Fruit fly (Drosophila melanogaster): ENCODE measurements around the gene LIMK1.

The LIMK1 gene

DNA sequence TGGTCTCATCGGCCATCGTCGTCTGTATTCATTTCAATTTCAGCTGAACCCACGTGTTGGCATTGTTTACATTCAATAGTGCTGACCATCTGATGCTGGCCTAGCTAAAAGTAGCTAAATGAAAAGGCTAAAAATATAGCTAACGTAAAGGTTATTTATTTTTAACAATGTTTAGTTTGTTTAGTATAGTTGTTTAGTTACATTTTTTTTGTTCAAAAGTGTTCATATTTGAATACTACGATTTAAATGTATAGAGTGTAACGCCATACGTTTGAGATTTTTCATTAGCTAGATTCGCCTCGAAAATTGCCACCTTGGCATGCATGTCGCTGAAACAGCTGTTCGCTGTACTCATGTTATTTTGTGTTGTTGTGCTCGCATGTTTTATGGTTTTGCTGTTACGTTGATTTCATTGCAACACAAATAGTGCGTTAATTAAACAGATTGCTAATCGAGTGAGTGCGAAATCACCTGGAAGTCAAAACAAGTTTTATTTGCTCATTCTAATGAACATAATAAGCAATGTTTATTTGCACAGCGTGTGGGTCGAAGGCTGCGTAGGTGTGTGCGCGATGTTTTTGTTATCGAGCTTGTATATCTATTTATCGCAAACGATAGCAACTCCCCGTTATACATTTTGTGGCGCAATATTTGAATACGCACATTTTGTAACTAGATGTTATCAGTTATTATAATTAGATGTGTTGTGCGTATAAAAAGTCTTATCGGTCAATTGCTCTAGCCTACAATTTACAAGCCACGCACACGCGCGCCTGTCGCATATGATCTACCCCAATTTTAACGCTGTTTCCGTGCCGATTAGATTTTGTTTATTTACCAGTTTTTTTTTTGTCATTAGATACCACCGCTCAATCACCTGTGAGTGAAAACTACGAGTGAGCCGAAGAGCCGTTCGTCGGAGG lies 19.8 kb upstream of the LIMK1 start, which contains the start of the genes CG1463 and Fpgs1:
CG1463 (minus strand) TSS at position 132 of the 923 bp plus-strand sequence.
Fpgs1 (plus strand) TSS at position 332 of the 923 bp plus-strand sequence.
- TF ChIP-seq CG33017 (tag; optimal IDR thresholded peaks at IDR 0.05) (no peak), pad (GFP tag; optimal IDR thresholded peaks at IDR 0.05) (peak; percentile 47), Hr96 (GFP tag; optimal IDR thresholded peaks at IDR 0.05) (no peak), Clk (GFP tag; optimal IDR thresholded peaks at IDR 0.05) (no peak), bab1 (GFP tag; optimal IDR thresholded peaks at IDR 0.05) (peak; percentile 72), kay (GFP tag; ENCODE audit: borderline replicate concordance) (no peak), Mnt (GFP tag; optimal IDR thresholded peaks at IDR 0.05) (peak; percentile 98), ovo (GFP tag; optimal IDR thresholded peaks at IDR 0.05) (peak; percentile 59), cic (GFP tag; optimal IDR thresholded peaks at IDR 0.05) (no peak), CG14711 (tag; optimal IDR thresholded peaks at IDR 0.05) (peak; percentile 59), tj (GFP tag; optimal IDR thresholded peaks at IDR 0.05) (peak; percentile 70), CG7101 (tag; optimal IDR thresholded peaks at IDR 0.05) (peak; percentile 72), CG12768 (GFP tag; optimal IDR thresholded peaks at IDR 0.05) (no peak), toe (GFP tag; optimal IDR thresholded peaks at IDR 0.05) (no peak), CG1620 (GFP tag; optimal IDR thresholded peaks at IDR 0.05) (peak; percentile 28), CG5204 (GFP tag; optimal IDR thresholded peaks at IDR 0.05) (no peak), CG11617 (GFP tag; optimal IDR thresholded peaks at IDR 0.05) (peak; percentile 88), CG7045 (GFP tag; optimal IDR thresholded peaks at IDR 0.05) (no peak), Crg-1 (GFP tag; optimal IDR thresholded peaks at IDR 0.05) (peak; percentile 6), cnc (optimal IDR thresholded peaks at IDR 0.05) (no peak)

DNA sequence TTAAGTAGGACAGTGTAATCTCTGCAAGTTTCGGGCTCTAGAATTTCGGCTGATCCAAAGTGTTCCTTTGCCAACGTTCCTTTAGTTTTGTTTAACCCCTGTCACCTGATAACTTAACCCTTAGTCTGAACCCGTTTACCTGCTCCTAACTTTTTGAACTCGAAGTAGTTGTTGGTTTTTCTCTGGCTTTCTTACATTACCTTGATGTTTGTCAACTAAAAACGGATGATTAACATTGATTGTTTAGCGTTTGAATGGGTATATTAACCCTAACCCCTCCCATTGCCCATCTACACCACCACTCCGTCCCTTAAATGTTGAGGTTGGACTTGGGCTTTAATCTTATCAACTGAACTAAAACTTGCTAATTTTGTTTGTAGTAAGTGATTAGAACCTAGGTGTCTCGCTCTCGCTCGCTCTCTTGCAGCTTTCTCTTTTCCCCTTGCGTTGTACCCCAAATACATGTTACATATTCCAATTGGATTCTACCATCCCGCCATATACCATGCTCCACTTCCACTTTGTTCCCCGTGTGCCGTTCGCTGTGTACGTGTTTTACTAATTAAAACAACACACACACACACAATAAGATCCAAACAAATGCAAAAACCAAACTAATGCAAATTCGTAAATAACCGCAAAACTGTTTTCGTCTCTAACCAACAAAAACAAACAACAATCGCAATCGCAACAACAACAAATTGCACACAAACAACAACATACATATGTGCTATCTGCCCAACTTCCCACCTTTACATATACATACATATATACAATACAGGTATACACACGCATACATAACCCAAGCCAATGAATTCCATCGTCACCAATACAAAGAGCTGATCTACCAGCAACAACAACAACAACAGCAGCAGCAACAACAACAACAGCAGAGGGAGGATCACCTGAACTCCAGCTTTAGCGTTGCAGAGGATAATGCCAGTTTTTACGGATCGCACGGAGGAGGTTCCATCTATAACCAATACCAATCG lies 9.1 kb upstream of the LIMK1 start:
- TF ChIP-seq CG11617 (GFP tag; optimal IDR thresholded peaks at IDR 0.05) (peak; percentile 18), kay (GFP tag; ENCODE audit: borderline replicate concordance) (no peak), cic (GFP tag; optimal IDR thresholded peaks at IDR 0.05) (peak; percentile 56), CG33017 (tag; optimal IDR thresholded peaks at IDR 0.05) (peak; percentile 23), pad (GFP tag; optimal IDR thresholded peaks at IDR 0.05) (peak; percentile 80), ovo (GFP tag; optimal IDR thresholded peaks at IDR 0.05) (no peak), CG7045 (GFP tag; optimal IDR thresholded peaks at IDR 0.05) (no peak), CG14711 (tag; optimal IDR thresholded peaks at IDR 0.05) (peak; percentile 3), CG12768 (GFP tag; optimal IDR thresholded peaks at IDR 0.05) (peak; percentile 25), Mnt (GFP tag; optimal IDR thresholded peaks at IDR 0.05) (peak; percentile 15), tj (GFP tag; optimal IDR thresholded peaks at IDR 0.05) (peak; percentile 14), Hr96 (GFP tag; optimal IDR thresholded peaks at IDR 0.05) (no peak), CG7101 (tag; optimal IDR thresholded peaks at IDR 0.05) (peak; percentile 49)

DNA sequence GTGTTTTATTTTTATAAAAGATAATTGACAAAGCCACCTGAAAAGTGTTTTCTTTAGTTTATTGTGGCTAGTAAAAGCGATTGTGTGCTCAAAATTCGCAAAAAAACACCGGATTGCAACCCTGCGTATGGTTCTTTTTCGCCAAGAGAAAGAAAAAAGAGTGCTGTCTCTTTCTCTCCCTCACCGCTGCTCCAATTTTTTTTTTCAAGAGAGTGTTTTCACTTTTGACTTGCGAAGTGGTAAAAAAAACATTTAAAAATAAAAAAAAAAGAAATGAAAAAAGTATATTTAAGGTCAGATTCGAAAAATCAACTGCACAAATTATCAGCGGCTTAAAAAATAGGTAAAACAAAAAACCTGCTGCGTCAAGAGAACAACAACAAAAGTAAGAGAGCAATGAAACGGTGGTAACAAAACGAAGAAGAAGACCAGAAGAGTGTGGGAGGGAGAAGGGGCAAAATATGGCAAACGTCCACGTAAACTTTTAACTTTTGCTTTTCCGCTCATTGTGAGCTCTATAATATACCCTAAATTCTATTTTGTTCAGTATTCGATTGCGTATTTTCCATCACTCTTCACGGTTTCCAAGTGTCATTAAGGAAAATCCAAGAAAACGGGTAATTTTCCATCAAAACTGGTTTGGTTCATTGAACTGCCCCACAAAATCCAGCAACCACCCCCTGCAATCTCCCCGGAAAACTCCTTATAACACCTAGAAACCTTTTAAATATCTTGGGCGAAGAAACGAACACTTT lies 4.5 kb upstream of the LIMK1 start:
- TF ChIP-seq CG7045 (GFP tag; optimal IDR thresholded peaks at IDR 0.05) (no peak), cic (GFP tag; optimal IDR thresholded peaks at IDR 0.05) (peak; percentile 14), CG12768 (GFP tag; optimal IDR thresholded peaks at IDR 0.05) (peak; percentile 34), Hr96 (GFP tag; optimal IDR thresholded peaks at IDR 0.05) (no peak), ovo (GFP tag; optimal IDR thresholded peaks at IDR 0.05) (peak; percentile 22), CG1620 (GFP tag; optimal IDR thresholded peaks at IDR 0.05) (peak; percentile 41), Mnt (GFP tag; optimal IDR thresholded peaks at IDR 0.05) (peak; percentile 26), tj (GFP tag; optimal IDR thresholded peaks at IDR 0.05) (peak; percentile 46)

DNA sequence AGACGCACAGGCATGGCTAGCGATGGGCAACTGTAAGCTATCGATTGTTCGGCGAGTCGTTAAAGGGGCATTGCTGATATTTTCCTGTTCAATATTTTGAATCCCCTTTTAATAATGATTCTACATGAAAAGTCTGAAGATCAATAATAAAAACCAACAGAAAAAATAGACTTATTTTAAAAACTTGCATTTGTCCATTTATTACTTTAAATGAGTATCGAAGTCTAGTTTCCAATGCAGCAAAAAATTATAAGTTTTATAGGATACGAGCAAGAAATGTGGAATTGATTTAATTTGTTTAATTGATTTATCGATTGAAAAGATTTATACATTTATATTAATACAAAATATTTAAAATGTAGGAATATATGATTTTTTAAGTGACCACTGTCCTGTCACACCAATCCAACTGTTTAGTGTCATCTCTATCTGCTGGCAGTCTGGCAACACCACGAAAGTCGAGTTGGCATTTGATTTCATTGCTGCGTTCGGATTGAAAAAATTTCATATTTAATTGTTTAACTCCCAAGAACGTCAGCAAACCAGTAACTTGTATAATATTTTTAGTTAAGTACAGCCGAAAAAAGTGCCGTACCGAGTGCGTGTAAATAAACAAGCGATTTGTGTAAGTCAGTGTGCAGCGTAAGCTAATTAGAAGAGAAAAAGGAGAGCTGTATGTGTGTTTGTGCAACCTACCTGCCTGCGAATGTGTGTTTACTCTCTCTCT lies 3.8 kb upstream of the LIMK1 start, which contains the start of the genes CG1824 and Sec16:
CG1824 (minus strand) TSS at position 15 of the 727 bp plus-strand sequence.
Sec16 (plus strand) TSS at position 438 of the 727 bp plus-strand sequence.
- TF ChIP-seq tj (GFP tag; optimal IDR thresholded peaks at IDR 0.05) (peak; percentile 68), Clk (GFP tag; optimal IDR thresholded peaks at IDR 0.05) (no peak), CG11617 (GFP tag; optimal IDR thresholded peaks at IDR 0.05) (peak; percentile 69), Hr96 (GFP tag; optimal IDR thresholded peaks at IDR 0.05) (no peak), Crg-1 (GFP tag; optimal IDR thresholded peaks at IDR 0.05) (peak; percentile 12), CG5204 (GFP tag; optimal IDR thresholded peaks at IDR 0.05) (no peak), CG14711 (tag; optimal IDR thresholded peaks at IDR 0.05) (peak; percentile 31), toe (GFP tag; optimal IDR thresholded peaks at IDR 0.05) (peak; percentile 66), pad (GFP tag; optimal IDR thresholded peaks at IDR 0.05) (peak; percentile 67), CG12768 (GFP tag; optimal IDR thresholded peaks at IDR 0.05) (no peak), Mnt (GFP tag; optimal IDR thresholded peaks at IDR 0.05) (no peak), CG7101 (tag; optimal IDR thresholded peaks at IDR 0.05) (peak; percentile 61), CG7045 (GFP tag; optimal IDR thresholded peaks at IDR 0.05) (peak; percentile 15), ovo (GFP tag; optimal IDR thresholded peaks at IDR 0.05) (peak; percentile 60), bab1 (GFP tag; optimal IDR thresholded peaks at IDR 0.05) (no peak), cnc (optimal IDR thresholded peaks at IDR 0.05) (no peak), cic (GFP tag; optimal IDR thresholded peaks at IDR 0.05) (no peak), CG1620 (GFP tag; optimal IDR thresholded peaks at IDR 0.05) (peak; percentile 45)
